Worm (Caenorhabditis elegans) whole organism, L2 larva: ENCODE results near the gene F14F3.4.

Experiments
- blmp-1 ChIP-seq: sonication (generic microtip); optimal IDR thresholded peaks from 2 replicates; lab custom pipeline; 2017; ENCODE audit warnings: missing genetic modification characterization, mild to moderate bottlenecking, missing compliant biosample characterization, antibody characterized with exemption, moderate library complexity; ENCODE audit not compliant: insufficient read depth
- crh-2 ChIP-seq: sonication (generic microtip); optimal IDR thresholded peaks from 2 replicates; lab custom pipeline; 2017; ENCODE audit warnings: missing biosample characterization, missing genetic modification characterization
- lin-13 ChIP-seq: fragments of 150-350 bp; optimal IDR thresholded peaks from 2 replicates; lab custom pipeline; 2014; ENCODE audit warnings: missing biosample characterization, missing genetic modification reagents, missing genetic modification characterization
- nhr-12 ChIP-seq: fragments of 150-350 bp; optimal IDR thresholded peaks from 2 replicates; lab custom pipeline; 2014; ENCODE audit warnings: missing biosample characterization, missing genetic modification characterization
- nhr-21 ChIP-seq: fragments of 150-350 bp; optimal IDR thresholded peaks from 2 replicates; lab custom pipeline; 2014; ENCODE audit warnings: missing biosample characterization, missing genetic modification characterization
- nhr-237 ChIP-seq: fragments of 150-350 bp; optimal IDR thresholded peaks from 2 replicates; lab custom pipeline; 2014; ENCODE audit warnings: missing biosample characterization, missing genetic modification characterization
- snpc-4 ChIP-seq: fragments of 150-350 bp; optimal IDR thresholded peaks from 2 replicates; lab custom pipeline; 2014; ENCODE audit warnings: missing biosample characterization, missing genetic modification characterization
- unc-39 ChIP-seq: fragments of 150-350 bp; optimal IDR thresholded peaks from 2 replicates; lab custom pipeline; 2014; ENCODE audit warnings: missing biosample characterization, missing genetic modification characterization
- ztf-11 ChIP-seq: sonication (generic microtip); optimal IDR thresholded peaks from 2 replicates; lab custom pipeline; 2017; ENCODE audit warnings: missing biosample characterization, missing genetic modification characterization

DNA sequence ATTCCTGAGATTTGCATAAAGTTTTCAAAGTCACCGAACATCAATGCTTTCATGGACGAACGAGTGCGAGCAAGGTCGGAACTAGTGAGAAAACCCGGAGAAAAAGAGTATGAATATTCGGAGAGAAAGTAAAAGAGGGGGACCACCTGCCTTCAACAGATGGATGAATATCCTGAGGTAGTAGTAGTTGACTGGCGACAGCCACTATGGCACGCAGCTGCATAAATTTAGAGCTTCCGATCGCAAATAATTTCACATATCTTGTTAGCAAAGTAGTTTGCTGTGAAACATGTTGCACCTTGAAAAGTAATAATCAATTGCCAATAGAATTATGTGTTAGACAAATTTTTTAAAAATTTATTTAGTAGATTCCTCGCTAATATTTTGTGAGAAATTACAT, 35.6 kb upstream of the F14F3.4 start:
- TF ChIP-seq blmp-1 (no peak), unc-39 (tag; lab: Kevin White, UChicago) (no peak), lin-13 (GFP tag; lab: Kevin White, UChicago) (no peak), crh-2 (tag; lab: Kevin White, UChicago) (no peak), ztf-11 (tag; lab: Kevin White, UChicago) (no peak), nhr-12 (tag; lab: Kevin White, UChicago) (no peak), nhr-237 (tag; lab: Kevin White, UChicago) (no peak), nhr-21 (tag; lab: Kevin White, UChicago) (no peak), snpc-4 (no peak)
